Worm (Caenorhabditis elegans) whole organism, late embryonic: ENCODE measurements around the gene spin-3.

Experiments used
- C08G9.2 ChIP-seq: sonication (generic microtip); optimal IDR thresholded peaks from 2 replicates; lab custom pipeline; 2016; ENCODE audit warnings: mild to moderate bottlenecking, missing genetic modification characterization, moderate library complexity, missing compliant biosample characterization
- C38D4.7 ChIP-seq: fragments of 200-800 bp; sonication (Bioruptor generic); optimal IDR thresholded peaks from 2 replicates; lab custom pipeline; 2018; ENCODE audit warnings: mild to moderate bottlenecking, missing genetic modification characterization, moderate library complexity, missing compliant biosample characterization
- K02D7.2 ChIP-seq: sonication (generic microtip); optimal IDR thresholded peaks from 2 replicates; lab custom pipeline; 2017; ENCODE audit warnings: mild to moderate bottlenecking, missing genetic modification characterization, missing compliant biosample characterization
- Y22D7AL.16 ChIP-seq: sonication (generic microtip); optimal IDR thresholded peaks from 2 replicates; lab custom pipeline; 2016; ENCODE audit warnings: missing genetic modification characterization, missing compliant biosample characterization
- ama-1 ChIP-seq: fragments of 150-350 bp; optimal IDR thresholded peaks from 2 replicates; lab custom pipeline; 2014
- ceh-14 ChIP-seq: sonication (generic microtip); optimal IDR thresholded peaks from 2 replicates; lab custom pipeline; 2016; ENCODE audit warnings: missing genotype, missing genetic modification characterization, missing compliant biosample characterization
- ceh-19 ChIP-seq: fragments of 200-800 bp; sonication (Bioruptor generic); optimal IDR thresholded peaks from 2 replicates; lab custom pipeline; 2018; ENCODE audit warnings: mild to moderate bottlenecking, missing genetic modification characterization, missing compliant biosample characterization
- ceh-22 ChIP-seq: sonication (generic microtip); optimal IDR thresholded peaks from 2 replicates; lab custom pipeline; 2017; ENCODE audit warnings: missing biosample characterization, missing genetic modification characterization
- ceh-30 ChIP-seq: fragments of 150-350 bp; optimal IDR thresholded peaks from 2 replicates; lab custom pipeline; 2014; ENCODE audit warnings: missing biosample characterization, missing genetic modification characterization
- ceh-34 ChIP-seq: sonication (generic microtip); optimal IDR thresholded peaks from 2 replicates; lab custom pipeline; 2016; ENCODE audit warnings: mild to moderate bottlenecking, missing genetic modification characterization, missing compliant biosample characterization
- ceh-48 ChIP-seq: sonication (generic microtip); optimal IDR thresholded peaks from 2 replicates; lab custom pipeline; 2016; ENCODE audit warnings: missing genetic modification characterization, inconsistent platforms, missing compliant biosample characterization
- dmd-4 ChIP-seq: sonication (generic microtip); optimal IDR thresholded peaks from 2 replicates; lab custom pipeline; 2016; ENCODE audit warnings: borderline replicate concordance, missing genetic modification characterization, missing compliant biosample characterization
- dve-1 ChIP-seq: sonication (generic microtip); optimal IDR thresholded peaks from 2 replicates; lab custom pipeline; 2017; ENCODE audit warnings: antibody characterized with exemption, mild to moderate bottlenecking, missing genetic modification characterization, missing compliant biosample characterization
- elt-2 ChIP-seq: sonication (generic microtip); optimal IDR thresholded peaks from 2 replicates; lab custom pipeline; 2016; ENCODE audit warnings: missing genetic modification reagents, missing genetic modification characterization, missing compliant biosample characterization
- elt-4 ChIP-seq: sonication (generic microtip); optimal IDR thresholded peaks from 2 replicates; lab custom pipeline; 2016; ENCODE audit warnings: missing genetic modification characterization, missing compliant biosample characterization
- fkh-10 ChIP-seq: fragments of 150-350 bp; optimal IDR thresholded peaks from 2 replicates; lab custom pipeline; 2014; ENCODE audit warnings: missing biosample characterization, missing genetic modification reagents, missing genetic modification characterization
- hlh-13 ChIP-seq: fragments of 200-800 bp; sonication (Bioruptor generic); optimal IDR thresholded peaks from 2 replicates; lab custom pipeline; 2018; ENCODE audit warnings: mild to moderate bottlenecking, missing genetic modification characterization, missing compliant biosample characterization
- hlh-15 ChIP-seq: sonication (generic microtip); optimal IDR thresholded peaks from 2 replicates; lab custom pipeline; 2016; ENCODE audit warnings: missing genetic modification characterization, missing compliant biosample characterization
- hlh-30 ChIP-seq: sonication (generic microtip); optimal IDR thresholded peaks from 2 replicates; lab custom pipeline; 2017; ENCODE audit warnings: antibody characterized with exemption, missing genetic modification characterization, missing compliant biosample characterization; ENCODE audit not compliant: insufficient read depth
- hlh-6 ChIP-seq: sonication (generic microtip); optimal IDR thresholded peaks from 2 replicates; lab custom pipeline; 2016; ENCODE audit warnings: missing genotype, missing genetic modification characterization, missing compliant biosample characterization
- hlh-8 ChIP-seq: sonication (generic microtip); optimal IDR thresholded peaks from 2 replicates; lab custom pipeline; 2016; ENCODE audit warnings: missing genotype, missing genetic modification characterization, missing compliant biosample characterization
- lim-6 ChIP-seq: sonication (generic microtip); optimal IDR thresholded peaks from 2 replicates; lab custom pipeline; 2016; ENCODE audit warnings: missing genetic modification characterization, missing compliant biosample characterization
- mec-3 ChIP-seq: sonication (generic microtip); optimal IDR thresholded peaks from 2 replicates; lab custom pipeline; 2016; ENCODE audit warnings: borderline replicate concordance, missing genetic modification characterization, missing compliant biosample characterization
- nfya-1 ChIP-seq: sonication (generic microtip); optimal IDR thresholded peaks from 2 replicates; lab custom pipeline; 2017; ENCODE audit warnings: missing genetic modification characterization, mild to moderate bottlenecking, missing compliant biosample characterization, antibody characterized with exemption, moderate library complexity
- nhr-11 ChIP-seq: fragments of 150-350 bp; optimal IDR thresholded peaks from 2 replicates; lab custom pipeline; 2014; ENCODE audit warnings: missing biosample characterization, missing genetic modification characterization
- nhr-232 ChIP-seq: sonication (generic microtip); optimal IDR thresholded peaks from 2 replicates; lab custom pipeline; 2016; ENCODE audit warnings: missing genetic modification characterization, missing compliant biosample characterization
- npax-4 ChIP-seq: sonication (generic microtip); optimal IDR thresholded peaks from 2 replicates; lab custom pipeline; 2016; ENCODE audit warnings: missing genetic modification characterization, missing compliant biosample characterization
- pag-3 ChIP-seq: sonication (generic microtip); optimal IDR thresholded peaks from 2 replicates; lab custom pipeline; 2016; ENCODE audit warnings: missing compliant biosample characterization, missing genetic modification characterization, borderline replicate concordance
- pat-9 ChIP-seq: fragments of 200-800 bp; sonication (Bioruptor generic); optimal IDR thresholded peaks from 2 replicates; lab custom pipeline; 2018; ENCODE audit warnings: mild to moderate bottlenecking, missing genetic modification characterization, moderate library complexity, missing compliant biosample characterization
- pha-4 ChIP-seq: fragments of 150-350 bp; optimal IDR thresholded peaks from 2 replicates; lab custom pipeline; 2018; ENCODE audit warnings: missing biosample characterization, missing genetic modification reagents, missing genetic modification characterization
- pqm-1 ChIP-seq: sonication (generic microtip); optimal IDR thresholded peaks from 2 replicates; lab custom pipeline; 2016; ENCODE audit warnings: missing genetic modification characterization, missing compliant biosample characterization
- pros-1 ChIP-seq: fragments of 150-350 bp; optimal IDR thresholded peaks from 2 replicates; lab custom pipeline; 2014; ENCODE audit warnings: missing biosample characterization, missing genetic modification reagents, missing genetic modification characterization
- ref-2 ChIP-seq: sonication (generic microtip); optimal IDR thresholded peaks from 2 replicates; lab custom pipeline; 2016; ENCODE audit warnings: missing genetic modification characterization, missing compliant biosample characterization
- rnt-1 ChIP-seq: sonication (generic microtip); optimal IDR thresholded peaks from 2 replicates; lab custom pipeline; 2016; ENCODE audit warnings: missing genetic modification characterization, missing compliant biosample characterization
- sdc-2 ChIP-seq: sonication (generic microtip); optimal IDR thresholded peaks from 2 replicates; lab custom pipeline; 2016; ENCODE audit warnings: missing genotype, missing genetic modification characterization, missing compliant biosample characterization
- sox-2 ChIP-seq: fragments of 200-800 bp; sonication (Bioruptor generic); IDR thresholded peaks from 2 replicates; pipeline ENCODE4 v1.3.6; 2022; ENCODE audit warnings: missing genetic modification reagents, missing genetic modification characterization, missing compliant biosample characterization
- syd-9 ChIP-seq: sonication (generic microtip); optimal IDR thresholded peaks from 2 replicates; lab custom pipeline; 2016; ENCODE audit warnings: mild to moderate bottlenecking, missing genetic modification characterization, moderate library complexity, missing compliant biosample characterization
- tbx-2 ChIP-seq: sonication (generic microtip); optimal IDR thresholded peaks from 2 replicates; lab custom pipeline; 2016; ENCODE audit warnings: missing genetic modification characterization, missing compliant biosample characterization
- unc-3 ChIP-seq, 2 experiments: fragments of 200-800 bp in 1 of 2; sonication (Bioruptor generic) in 1 of 2; sonication (generic microtip) in 1 of 2; conservative IDR thresholded peaks in 1 of 2; optimal IDR thresholded peaks in 1 of 2; 2 replicates each; pipeline versions ENCODE4 v1.3.6 to Lab custom; 2016 to 2022; ENCODE audit warnings: missing compliant biosample characterization in 2 of 2, missing genetic modification characterization in 2 of 2, missing genetic modification reagents in 1 of 2
- unc-42 ChIP-seq: sonication (generic microtip); optimal IDR thresholded peaks from 2 replicates; lab custom pipeline; 2016; ENCODE audit warnings: missing genotype, missing genetic modification characterization, missing compliant biosample characterization
- unc-55 ChIP-seq: sonication (generic microtip); optimal IDR thresholded peaks from 2 replicates; lab custom pipeline; 2017; ENCODE audit warnings: missing biosample characterization, missing genetic modification reagents, missing genetic modification characterization
- unc-86 ChIP-seq: sonication (generic microtip); optimal IDR thresholded peaks from 2 replicates; lab custom pipeline; 2016; ENCODE audit warnings: missing genetic modification characterization, missing compliant biosample characterization

spin-3 gene

ce11 chrX:13164301-13164700, 34.3 kb downstream of the spin-3 start:
- TF ChIP-seq K02D7.2 (tag; lab: Kevin White, UChicago) (no peak), fkh-10 (no peak), pha-4 (no peak), ceh-22 (no peak), ama-1 (lab: Kevin White, UChicago) (no peak), nhr-232 (no peak), pag-3 (tag; lab: Kevin White, UChicago) (no peak), syd-9 (tag; lab: Kevin White, UChicago) (no peak), npax-4 (tag; lab: Kevin White, UChicago) (no peak), unc-86 (tag; lab: Kevin White, UChicago) (no peak), hlh-13 (GFP tag; lab: Kevin White, UChicago) (no peak), hlh-8 (no peak), ceh-14 (tag; lab: Kevin White, UChicago) (no peak), dmd-4 (tag; lab: Kevin White, UChicago) (no peak)

ce11 chrX:13165686-13166085, 35.6 kb downstream of the spin-3 start:
- TF ChIP-seq ceh-19 (no peak), hlh-6 (tag; lab: Kevin White, UChicago) (no peak), nhr-232 (no peak), pqm-1 (tag; lab: Kevin White, UChicago) (peak; percentile 14), dve-1 (peak; percentile 0), sdc-2 (tag; lab: Kevin White, UChicago) (no peak), lim-6 (tag; lab: Kevin White, UChicago) (no peak), ref-2 (tag; lab: Kevin White, UChicago) (no peak), elt-2 (peak; percentile 97)

- TF ChIP-seq pha-4 (no peak), unc-3 (GFP tag; conservative IDR thresholded peaks at IDR 0.05; lab: Robert Waterston, UW) (no peak), unc-3 (tag; optimal IDR thresholded peaks at IDR 0.05; lab: Kevin White, UChicago) (no peak), tbx-2 (tag; lab: Kevin White, UChicago) (peak; percentile 54), nfya-1 (peak; percentile 29), ceh-48 (tag; lab: Kevin White, UChicago) (no peak), elt-4 (tag; lab: Kevin White, UChicago) (no peak), pat-9 (tag; lab: Kevin White, UChicago) (no peak), C08G9.2 (tag; lab: Kevin White, UChicago) (no peak), hlh-6 (tag; lab: Kevin White, UChicago) (no peak), rnt-1 (tag; lab: Kevin White, UChicago) (peak; percentile 72), mec-3 (no peak), hlh-30 (peak; percentile 92), C38D4.7 (GFP tag; lab: Kevin White, UChicago) (no peak), pros-1 (no peak), hlh-13 (GFP tag; lab: Kevin White, UChicago) (no peak), ama-1 (lab: Kevin White, UChicago) (no peak), unc-42 (tag; lab: Kevin White, UChicago) (no peak), ref-2 (tag; lab: Kevin White, UChicago) (peak; percentile 68), Y22D7AL.16 (tag; lab: Kevin White, UChicago) (no peak), unc-86 (tag; lab: Kevin White, UChicago) (no peak), elt-2 (peak; percentile 34), ceh-34 (peak; percentile 42), sox-2 (no peak), fkh-10 (no peak), unc-55 (peak; percentile 83), sdc-2 (tag; lab: Kevin White, UChicago) (no peak), ceh-30 (tag; lab: Kevin White, UChicago) (no peak), lim-6 (tag; lab: Kevin White, UChicago) (no peak), hlh-15 (tag; lab: Kevin White, UChicago) (no peak), nhr-11 (tag; lab: Kevin White, UChicago) (no peak), hlh-8 (no peak)
Observed at ce11 chrX:13169133-13169532, 39.1 kb downstream of the spin-3 start.
